Fruit fly (Drosophila melanogaster): ENCODE measurements around the gene Rpn13R.

Gene Rpn13R

dm6 chrX:5083647-5084096, 48.0 kb upstream of the Rpn13R start (continued):
- TF ChIP-seq Gug (GFP tag; IDR thresholded peaks at IDR 0.05): peak; percentile 97
- peak; percentile 94 for TF ChIP-seq CG4730 (GFP tag; IDR thresholded peaks at IDR 0.05)
- TF ChIP-seq NC2α (GFP tag; optimal IDR thresholded peaks at IDR 0.05): peak; percentile 80
- TF ChIP-seq CG9609 (GFP tag; optimal IDR thresholded peaks at IDR 0.05): peak; percentile 89
- peak; percentile 88 for TF ChIP-seq zen (tag; optimal IDR thresholded peaks at IDR 0.05)
- peak; percentile 95 for TF ChIP-seq pros (GFP tag; optimal IDR thresholded peaks at IDR 0.05)
- peak; percentile 83 for TF ChIP-seq CG31365 (tag; optimal IDR thresholded peaks at IDR 0.05)
- peak; percentile 98 for TF ChIP-seq CG32532 (GFP tag; IDR thresholded peaks at IDR 0.05)
- peak; percentile 91 for TF ChIP-seq fd96Cb (tag; optimal IDR thresholded peaks at IDR 0.05)
- peak; percentile 85 for TF ChIP-seq kay (GFP tag; optimal IDR thresholded peaks at IDR 0.05)
- peak; percentile 89 for TF ChIP-seq gcm (GFP tag; optimal IDR thresholded peaks at IDR 0.05)
- TF ChIP-seq crol (GFP tag; IDR thresholded peaks at IDR 0.05): peak; percentile 97
- no peak for TF ChIP-seq pita (GFP tag; optimal IDR thresholded peaks at IDR 0.05)
- peak; percentile 99 for TF ChIP-seq Ets65A (GFP tag)
- TF ChIP-seq ham (GFP tag; IDR thresholded peaks at IDR 0.05): peak; percentile 92
- peak; percentile 51 for TF ChIP-seq CG4617 (GFP tag; optimal IDR thresholded peaks at IDR 0.05; ENCODE audit: borderline replicate concordance)
- peak; percentile 88 for TF ChIP-seq HmgD (GFP tag; optimal IDR thresholded peaks at IDR 0.05)
- peak; percentile 88 for TF ChIP-seq jing (GFP tag; optimal IDR thresholded peaks at IDR 0.05)
- TF ChIP-seq Fer3 (tag; optimal IDR thresholded peaks at IDR 0.05): peak; percentile 88
- TF ChIP-seq tin (GFP tag; optimal IDR thresholded peaks at IDR 0.05): peak; percentile 93
- peak; percentile 95 for TF ChIP-seq CG10209 (GFP tag; optimal IDR thresholded peaks at IDR 0.05)
- TF ChIP-seq bbx (GFP tag; IDR thresholded peaks at IDR 0.05; ENCODE audit: partially characterized antibody): peak; percentile 47; the same call in 1 of the 2 replicates
- TF ChIP-seq CG13123 (GFP tag; optimal IDR thresholded peaks at IDR 0.05): peak; percentile 64
- TF ChIP-seq Doc3 (GFP tag; IDR thresholded peaks at IDR 0.05; ENCODE audit: partially characterized antibody): no peak
- peak; percentile 97 for TF ChIP-seq CG11456 (GFP tag; IDR thresholded peaks at IDR 0.05)
- TF ChIP-seq CG6683 (GFP tag; optimal IDR thresholded peaks at IDR 0.05): peak; percentile 91
- TF ChIP-seq da (GFP tag; optimal IDR thresholded peaks at IDR 0.05): peak; percentile 72
- TF ChIP-seq Abd-B (GFP tag; optimal IDR thresholded peaks at IDR 0.05): peak; percentile 89
- TF ChIP-seq Neu2 (GFP tag; optimal IDR thresholded peaks at IDR 0.05; ENCODE audit: borderline replicate concordance): peak; percentile 87
- peak; percentile 84 for TF ChIP-seq slou (GFP tag; optimal IDR thresholded peaks at IDR 0.05)
- TF ChIP-seq CG4404 (GFP tag; IDR thresholded peaks at IDR 0.05): peak; percentile 93
- peak; percentile 91 for TF ChIP-seq bowl (GFP tag; IDR thresholded peaks at IDR 0.05)
- peak; percentile 90 for TF ChIP-seq phol (tag; optimal IDR thresholded peaks at IDR 0.05)
- TF ChIP-seq tup (GFP tag; optimal IDR thresholded peaks at IDR 0.05): peak; percentile 90
- TF ChIP-seq stc (GFP tag; IDR thresholded peaks at IDR 0.05): peak; percentile 97
- peak; percentile 92 for TF ChIP-seq unpg (GFP tag; optimal IDR thresholded peaks at IDR 0.05)
- peak; percentile 79 for TF ChIP-seq Ets97D (GFP tag; optimal IDR thresholded peaks at IDR 0.05)
- peak; percentile 93 for TF ChIP-seq CG5245 (GFP tag; optimal IDR thresholded peaks at IDR 0.05)
- TF ChIP-seq bsh (GFP tag; optimal IDR thresholded peaks at IDR 0.05): peak; percentile 88 to 91
- peak; percentile 94 for TF ChIP-seq danr (GFP tag; IDR thresholded peaks at IDR 0.05)
- peak; percentile 90 for TF ChIP-seq ERR (GFP tag; optimal IDR thresholded peaks at IDR 0.05)
- peak; percentile 95 for TF ChIP-seq CG12659 (GFP tag; optimal IDR thresholded peaks at IDR 0.05)
- TF ChIP-seq CG8290 (GFP tag; optimal IDR thresholded peaks at IDR 0.05): peak; percentile 77
- TF ChIP-seq CG8290 (tag; optimal IDR thresholded peaks at IDR 0.05): peak; percentile 65 to 98
- TF ChIP-seq Dip3 (GFP tag; optimal IDR thresholded peaks at IDR 0.05): peak; percentile 94
- TF ChIP-seq unc-4 (GFP tag; IDR thresholded peaks at IDR 0.05; ENCODE audit: partially characterized antibody): 0 out of 2 replicates have a peak, but pooled peaks have one; percentile 34
- peak; percentile 95 for TF ChIP-seq NFAT (GFP tag; IDR thresholded peaks at IDR 0.05)
- peak; percentile 81 for TF ChIP-seq Poxn (GFP tag; IDR thresholded peaks at IDR 0.05)
- TF ChIP-seq p53 (GFP tag; optimal IDR thresholded peaks at IDR 0.05): peak; percentile 82
- TF ChIP-seq CG7987 (GFP tag; optimal IDR thresholded peaks at IDR 0.05): peak; percentile 85
- TF ChIP-seq CG17385 (GFP tag; optimal IDR thresholded peaks at IDR 0.05): peak; percentile 89
